Worm (Caenorhabditis elegans): ENCODE measurements around the gene oac-22.

ce11 chrIV:3876955-3877354 lies 8.5 kb upstream of the oac-22 start:
- TF ChIP-seq unc-62 (GFP tag; optimal IDR thresholded peaks at IDR 0.05), result no peak
- TF ChIP-seq ama-1 (optimal IDR thresholded peaks at IDR 0.05), result no peak
- TF ChIP-seq nhr-12 (tag; optimal IDR thresholded peaks at IDR 0.05), result no peak
- TF ChIP-seq mep-1 (tag; optimal IDR thresholded peaks at IDR 0.05), result no peak
- no peak for TF ChIP-seq skn-1 (tag; optimal IDR thresholded peaks at IDR 0.05)
- no peak for TF ChIP-seq mab-9 (GFP tag; IDR thresholded peaks at IDR 0.05)
- no peak for TF ChIP-seq fos-1 (tag; optimal IDR thresholded peaks at IDR 0.05)
- no peak for TF ChIP-seq lin-35 (GFP tag; optimal IDR thresholded peaks at IDR 0.05)
- no peak for TF ChIP-seq nhr-76 (tag; optimal IDR thresholded peaks at IDR 0.05)
- TF ChIP-seq zip-4 (GFP tag; optimal IDR thresholded peaks at IDR 0.05), result no peak
- no peak for TF ChIP-seq mdl-1 (tag; optimal IDR thresholded peaks at IDR 0.05)
